Worm (Caenorhabditis elegans): ENCODE results near the gene slc-25A18.1.

slc-25A18.1 gene

DNA sequence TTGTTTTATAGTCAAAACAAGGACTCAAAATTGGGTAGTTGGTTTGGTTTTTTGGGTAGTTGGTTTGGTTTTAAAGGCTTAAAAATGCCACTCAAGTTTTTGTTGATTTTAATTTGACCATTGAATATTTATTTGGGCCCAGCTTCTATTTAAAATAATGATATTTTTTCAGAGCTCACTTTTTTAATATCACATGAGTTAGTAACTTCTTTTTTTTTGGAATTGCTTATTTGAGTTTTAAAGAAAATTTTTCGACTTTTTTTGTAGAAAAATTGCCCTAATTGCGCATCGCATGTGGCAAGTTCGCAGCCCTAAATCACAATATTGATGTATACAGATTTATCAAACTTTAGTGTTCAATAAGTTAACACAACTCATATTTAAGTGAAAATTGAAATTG is 32.0 kb upstream of the slc-25A18.1 start:
- TF ChIP-seq unc-130 (GFP tag; optimal IDR thresholded peaks at IDR 0.05) (no peak), him-1 (tag; optimal IDR thresholded peaks at IDR 0.05) (no peak), unc-62 (GFP tag; optimal IDR thresholded peaks at IDR 0.05) (no peak), nhr-179 (tag; optimal IDR thresholded peaks at IDR 0.05) (no peak), Y56A3A.18 (GFP tag; IDR thresholded peaks at IDR 0.05) (no peak), madf-8 (GFP tag; conservative IDR thresholded peaks at IDR 0.05) (no peak), B0261.1 (tag; optimal IDR thresholded peaks at IDR 0.05) (no peak), nfya-1 (tag; optimal IDR thresholded peaks at IDR 0.05; ENCODE audit: borderline replicate concordance, insufficient read depth) (no peak), T26A5.8 (tag; optimal IDR thresholded peaks at IDR 0.05) (no peak), F33H1.4 (GFP tag; IDR thresholded peaks at IDR 0.05) (no peak)

DNA sequence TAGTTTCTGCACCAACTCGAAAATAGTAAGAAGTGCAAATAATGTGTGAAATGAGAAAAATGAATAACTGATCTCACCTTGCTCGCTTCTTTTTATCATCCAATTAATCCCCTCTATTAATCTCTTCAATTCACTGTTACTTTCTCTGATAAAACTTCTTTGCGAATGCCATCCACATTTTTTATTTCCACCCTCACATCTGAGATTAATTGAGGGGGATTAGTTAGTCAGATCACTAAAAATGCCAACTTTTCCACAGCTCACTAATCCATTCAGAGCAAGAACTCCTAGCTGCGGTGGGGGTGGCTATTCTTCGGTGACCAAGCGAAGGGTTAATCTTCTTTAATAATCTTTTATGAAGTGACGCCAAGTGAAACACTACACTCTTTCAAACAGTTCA is 31.0 kb upstream of the slc-25A18.1 start, which contains the start of gene dsc-1:
Gene dsc-1, minus strand, starts transcription at position 46 of the 400 bp plus-strand sequence.
- TF ChIP-seq dox-1 (GFP tag; IDR thresholded peaks at IDR 0.05), result no peak
- TF ChIP-seq B0019.2 (GFP tag; conservative IDR thresholded peaks at IDR 0.05), result no peak
- TF ChIP-seq egl-44 (GFP tag; IDR thresholded peaks at IDR 0.05), result no peak
- TF ChIP-seq C06A6.2 (GFP tag; conservative IDR thresholded peaks at IDR 0.05), result no peak
- TF ChIP-seq attf-3 (GFP tag; conservative IDR thresholded peaks at IDR 0.05), result no peak
- TF ChIP-seq F57C9.4 (tag; optimal IDR thresholded peaks at IDR 0.05), result no peak
- no peak for TF ChIP-seq let-607 (tag; optimal IDR thresholded peaks at IDR 0.05)
- no peak for TF ChIP-seq nhr-90 (tag; optimal IDR thresholded peaks at IDR 0.05)
- TF ChIP-seq madf-6 (GFP tag; IDR thresholded peaks at IDR 0.05), result no peak
- TF ChIP-seq C17E4.6 (GFP tag; IDR thresholded peaks at IDR 0.05), result no peak
- no peak for TF ChIP-seq nhr-179 (tag; optimal IDR thresholded peaks at IDR 0.05)
- TF ChIP-seq egl-18 (GFP tag; IDR thresholded peaks at IDR 0.05), result no peak
- no peak for TF ChIP-seq let-526 (GFP tag; IDR thresholded peaks at IDR 0.05)
- TF ChIP-seq Y53G8AR.9 (GFP tag; conservative IDR thresholded peaks at IDR 0.05), result no peak
- TF ChIP-seq gei-17 (GFP tag; optimal IDR thresholded peaks at IDR 0.05), result no peak
- no peak for TF ChIP-seq nhr-27 (tag; optimal IDR thresholded peaks at IDR 0.05)
- no peak for TF ChIP-seq D2030.7 (GFP tag; IDR thresholded peaks at IDR 0.05)

DNA sequence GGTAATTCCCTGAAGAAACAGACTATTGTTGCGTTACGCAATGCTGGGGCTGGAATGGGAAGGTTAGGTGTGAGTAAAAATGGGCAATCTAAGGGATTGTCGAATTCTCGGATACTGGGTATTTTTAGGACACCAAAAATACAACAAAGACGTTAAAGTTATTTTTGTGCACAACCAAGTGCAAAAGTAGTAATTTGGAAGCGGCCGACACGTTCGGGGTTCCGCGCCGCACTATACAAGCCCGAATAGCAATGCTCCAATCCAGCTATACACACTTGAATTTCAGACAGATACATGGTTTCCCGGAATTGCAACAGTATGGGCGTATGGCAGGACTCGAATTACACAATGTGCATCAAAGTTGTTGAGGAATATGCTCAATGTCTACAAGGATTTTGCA is 24.3 kb upstream of the slc-25A18.1 start:
- no peak for TF ChIP-seq mes-4 (tag; optimal IDR thresholded peaks at IDR 0.05)
- TF ChIP-seq snpc-4 (GFP tag; optimal IDR thresholded peaks at IDR 0.05), result no peak
- peak in 2 of 4 experiments; percentile 54 to 75 for TF ChIP-seq snpc-4 (tag; optimal IDR thresholded peaks at IDR 0.05)

- TF ChIP-seq B0019.2 (GFP tag; conservative IDR thresholded peaks at IDR 0.05) (no peak), B0336.3 (GFP tag; IDR thresholded peaks at IDR 0.05) (no peak), B0261.1 (tag; optimal IDR thresholded peaks at IDR 0.05) (no peak), sptf-2 (GFP tag; optimal IDR thresholded peaks at IDR 0.05) (no peak), hmg-1.2 (GFP tag; IDR thresholded peaks at IDR 0.05) (no peak), C06A6.2 (GFP tag; conservative IDR thresholded peaks at IDR 0.05) (no peak), snpc-3.4 (tag; optimal IDR thresholded peaks at IDR 0.05) (no peak), Y53G8AR.9 (GFP tag; conservative IDR thresholded peaks at IDR 0.05) (no peak), egl-18 (GFP tag; IDR thresholded peaks at IDR 0.05) (no peak), lir-1 (GFP tag; conservative IDR thresholded peaks at IDR 0.05) (no peak), tbx-9 (tag; optimal IDR thresholded peaks at IDR 0.05; ENCODE audit: borderline replicate concordance) (no peak), attf-3 (GFP tag; conservative IDR thresholded peaks at IDR 0.05) (no peak), ceh-40 (GFP tag; IDR thresholded peaks at IDR 0.05) (no peak), akir-1 (GFP tag; optimal IDR thresholded peaks at IDR 0.05) (no peak), lag-1 (GFP tag; IDR thresholded peaks at IDR 0.05) (no peak)
Measured at ce11 chrX:15027566-15027965, 23.8 kb upstream of the slc-25A18.1 start.

All from whole organism, young adult.